Fruit fly (Drosophila melanogaster) whole organism, embryonic: ENCODE data around the gene Rpp30.

Experiments used
- ATbp ChIP-seq: fragments of 200-800 bp; sonication (Bioruptor generic); optimal IDR thresholded peaks from 2 replicates; lab custom pipeline; 2017; ENCODE audit warnings: missing biosample characterization, mild to moderate bottlenecking, missing genetic modification characterization, missing genetic modification reagents
- Atf3 ChIP-seq: fragments of 200-800 bp; sonication (Bioruptor generic); optimal IDR thresholded peaks from 3 replicates; lab custom pipeline; 2016; ENCODE audit warnings: missing biosample characterization, missing genetic modification characterization
- Blimp-1 ChIP-seq: fragments of 200-800 bp; sonication (Bioruptor generic); optimal IDR thresholded peaks from 3 replicates; lab custom pipeline; 2018; ENCODE audit warnings: missing biosample characterization, missing genetic modification characterization, mild to moderate bottlenecking, moderate library complexity, missing genetic modification reagents
- CG13287 ChIP-seq: fragments of 200-800 bp; sonication (Bioruptor generic); IDR thresholded peaks from 2 replicates; pipeline ENCODE4 v1.3.6; 2022; ENCODE audit warnings: missing biosample characterization, missing genetic modification characterization; ENCODE audit not compliant: partially characterized antibody
- CG14965 ChIP-seq: fragments of 200-800 bp; sonication (Bioruptor generic); optimal IDR thresholded peaks from 2 replicates; lab custom pipeline; 2016; ENCODE audit warnings: missing biosample characterization, missing genetic modification characterization, borderline replicate concordance
- CG15073 ChIP-seq: fragments of 200-800 bp; sonication (Bioruptor generic); optimal IDR thresholded peaks from 2 replicates; lab custom pipeline; 2016; ENCODE audit warnings: missing biosample characterization, missing genetic modification characterization
- CG16813 ChIP-seq: fragments of 200-800 bp; sonication (Bioruptor generic); IDR thresholded peaks from 3 replicates; pipeline ENCODE4 v1.3.6; 2022; ENCODE audit warnings: missing biosample characterization, missing genetic modification characterization; ENCODE audit not compliant: partially characterized antibody
- CG17361 ChIP-seq: fragments of 200-800 bp; sonication (Bioruptor generic); IDR thresholded peaks from 3 replicates; pipeline ENCODE4 v1.3.6; 2022; ENCODE audit warnings: missing biosample characterization, missing genetic modification characterization
- CG17912 ChIP-seq: fragments of 200-800 bp; sonication (Bioruptor generic); optimal IDR thresholded peaks from 2 replicates; lab custom pipeline; 2018; ENCODE audit warnings: missing biosample characterization, mild to moderate bottlenecking, missing genetic modification characterization
- CG2129 ChIP-seq: fragments of 200-800 bp; sonication (Bioruptor generic); IDR thresholded peaks from 2 replicates; pipeline ENCODE4 v1.3.6; 2022; ENCODE audit warnings: missing biosample characterization, missing genetic modification characterization; ENCODE audit not compliant: partially characterized antibody
- CG31224 ChIP-seq: fragments of 200-800 bp; sonication (Bioruptor generic); IDR thresholded peaks from 2 replicates; pipeline ENCODE4 v1.3.6; 2022; ENCODE audit warnings: missing biosample characterization, missing genetic modification characterization
- CG3163 ChIP-seq: fragments of 200-800 bp; sonication (Bioruptor generic); optimal IDR thresholded peaks from 3 replicates; lab custom pipeline; 2016; ENCODE audit warnings: missing biosample characterization, missing genetic modification characterization
- CG42726 ChIP-seq: fragments of 200-800 bp; sonication (Bioruptor generic); IDR thresholded peaks from 2 replicates; pipeline ENCODE4 v1.3.6; 2022; ENCODE audit warnings: missing biosample characterization, missing genetic modification characterization; ENCODE audit not compliant: partially characterized antibody
- CG4707 ChIP-seq: fragments of 200-800 bp; sonication (Bioruptor generic); optimal IDR thresholded peaks from 2 replicates; lab custom pipeline; 2018; ENCODE audit warnings: missing biosample characterization, mild to moderate bottlenecking, missing genetic modification characterization, moderate library complexity
- CG5953 ChIP-seq: fragments of 200-800 bp; sonication (Bioruptor generic); IDR thresholded peaks from 2 replicates; pipeline ENCODE4 v1.3.6; 2022; ENCODE audit warnings: missing biosample characterization, missing genetic modification characterization
- CG6791 ChIP-seq: fragments of 200-800 bp; sonication (Bioruptor generic); IDR thresholded peaks from 3 replicates; pipeline ENCODE4 v1.3.6; 2022; ENCODE audit warnings: missing biosample characterization, missing genetic modification characterization; ENCODE audit not compliant: partially characterized antibody
- Chrac-16 ChIP-seq: fragments of 200-800 bp; sonication (Bioruptor generic); optimal IDR thresholded peaks from 3 replicates; lab custom pipeline; 2016; ENCODE audit warnings: missing biosample characterization, missing genetic modification characterization
- CkIIα-i1 ChIP-seq: fragments of 200-800 bp; sonication (Bioruptor generic); IDR thresholded peaks from 2 replicates; pipeline ENCODE4 v1.3.6; 2022; ENCODE audit warnings: missing biosample characterization, missing genetic modification characterization
- CrebB ChIP-seq: fragments of 200-800 bp; sonication (Bioruptor generic); optimal IDR thresholded peaks from 3 replicates; lab custom pipeline; 2018; ENCODE audit warnings: missing biosample characterization, mild to moderate bottlenecking, missing genetic modification characterization
- Dad ChIP-seq: fragments of 200-800 bp; sonication (Bioruptor generic); optimal IDR thresholded peaks from 3 replicates; lab custom pipeline; 2016; ENCODE audit warnings: missing biosample characterization, missing genetic modification characterization
- Lpt ChIP-seq: fragments of >200 bp; optimal IDR thresholded peaks from 2 replicates; lab custom pipeline; 2018; ENCODE audit warnings: missing biosample characterization, missing genetic modification characterization
- Opbp ChIP-seq: fragments of 200-800 bp; sonication (Bioruptor generic); IDR thresholded peaks from 3 replicates; pipeline ENCODE4 v1.3.6; 2022; ENCODE audit warnings: missing biosample characterization, missing genetic modification characterization; ENCODE audit not compliant: partially characterized antibody
- Pdp1 ChIP-seq, 2 experiments: fragments of 200-800 bp; sonication (Bioruptor generic); optimal IDR thresholded peaks; 3 replicates each; lab custom pipeline; 2016; ENCODE audit warnings: missing biosample characterization in 2 of 2, missing genetic modification characterization in 2 of 2, mild to moderate bottlenecking in 1 of 2, moderate library complexity in 1 of 2
- Side ChIP-seq: fragments of 200-800 bp; sonication (Bioruptor generic); optimal IDR thresholded peaks from 2 replicates; lab custom pipeline; 2016; ENCODE audit warnings: missing biosample characterization, missing genetic modification characterization
- Sox102F ChIP-seq: fragments of 200-800 bp; sonication (Bioruptor generic); optimal IDR thresholded peaks from 2 replicates; lab custom pipeline; 2018; ENCODE audit warnings: missing biosample characterization, mild to moderate bottlenecking, missing genetic modification characterization, moderate library complexity
- ac ChIP-seq: fragments of 200-800 bp; sonication (Bioruptor generic); optimal IDR thresholded peaks from 3 replicates; lab custom pipeline; 2017; ENCODE audit warnings: missing biosample characterization, mild to moderate bottlenecking, missing genetic modification characterization
- ase ChIP-seq: fragments of 200-800 bp; sonication (Bioruptor generic); IDR thresholded peaks from 3 replicates; pipeline ENCODE4 v1.3.6; 2022; ENCODE audit warnings: missing biosample characterization, missing genetic modification characterization
- cato ChIP-seq: fragments of 200-800 bp; sonication (Bioruptor generic); optimal IDR thresholded peaks from 2 replicates; lab custom pipeline; 2016; ENCODE audit warnings: missing biosample characterization, missing genetic modification characterization, borderline replicate concordance
- chm ChIP-seq: fragments of 200-800 bp; sonication (Bioruptor generic); IDR thresholded peaks from 2 replicates; pipeline ENCODE4 v1.3.6; 2022; ENCODE audit warnings: missing biosample characterization, missing genetic modification characterization
- ci ChIP-seq: fragments of 200-800 bp; sonication (Bioruptor generic); IDR thresholded peaks from 3 replicates; pipeline ENCODE4 v1.3.6; 2022; ENCODE audit warnings: missing biosample characterization, missing genetic modification characterization
- dati ChIP-seq: fragments of 200-800 bp; sonication (Bioruptor generic); IDR thresholded peaks from 2 replicates; pipeline ENCODE4 v1.3.6; 2022; ENCODE audit warnings: missing biosample characterization, missing genetic modification characterization
- eve ChIP-seq, 2 experiments: fragments of >200 bp; optimal IDR thresholded peaks; 2 replicates each; lab custom pipeline; 2017; ENCODE audit warnings: missing biosample characterization in 2 of 2, missing genetic modification characterization in 2 of 2
- fu2 ChIP-seq: fragments of 200-800 bp; sonication (Bioruptor generic); optimal IDR thresholded peaks from 2 replicates; lab custom pipeline; 2016; ENCODE audit warnings: missing biosample characterization, missing genetic modification characterization
- gem ChIP-seq: fragments of 200-800 bp; sonication (Bioruptor generic); optimal IDR thresholded peaks from 2 replicates; lab custom pipeline; 2019; ENCODE audit warnings: missing biosample characterization, mild to moderate bottlenecking, missing genetic modification characterization, moderate library complexity
- h ChIP-seq: fragments of >200 bp; optimal IDR thresholded peaks from 2 replicates; lab custom pipeline; 2017
- ham ChIP-seq: fragments of 200-800 bp; sonication (Bioruptor generic); IDR thresholded peaks from 2 replicates; pipeline ENCODE4 v1.3.6; 2022; ENCODE audit warnings: missing biosample characterization, missing genetic modification characterization
- ind ChIP-seq: fragments of 200-800 bp; sonication (Bioruptor generic); optimal IDR thresholded peaks from 3 replicates; lab custom pipeline; 2016; ENCODE audit warnings: missing biosample characterization, missing genetic modification characterization
- jigr1 ChIP-seq: fragments of 200-800 bp; sonication (Bioruptor generic); IDR thresholded peaks from 3 replicates; pipeline ENCODE4 v1.3.6; 2022; ENCODE audit warnings: missing biosample characterization, missing genetic modification characterization
- lab ChIP-seq: fragments of 200-800 bp; sonication (Bioruptor generic); optimal IDR thresholded peaks from 3 replicates; lab custom pipeline; 2017; ENCODE audit warnings: missing biosample characterization, missing genetic modification characterization, mild to moderate bottlenecking, moderate library complexity, missing genetic modification reagents
- lov ChIP-seq, 2 experiments: fragments of 200-800 bp in 1 of 2; fragments of >200 bp in 1 of 2; sonication (Bioruptor generic) in 1 of 2; IDR thresholded peaks in 1 of 2; optimal IDR thresholded peaks in 1 of 2; 2 replicates in 1 of 2; 3 replicates in 1 of 2; pipeline versions ENCODE4 v1.3.6 to Lab custom; 2017 to 2022; ENCODE audit warnings: missing biosample characterization in 1 of 2, missing genetic modification characterization in 1 of 2
- mld ChIP-seq: fragments of 200-800 bp; sonication (Bioruptor generic); IDR thresholded peaks from 3 replicates; pipeline ENCODE4 v1.3.6; 2022; ENCODE audit warnings: missing biosample characterization, missing genetic modification characterization; ENCODE audit not compliant: partially characterized antibody
- phol ChIP-seq: fragments of 200-800 bp; sonication (Bioruptor generic); optimal IDR thresholded peaks from 3 replicates; lab custom pipeline; 2018; ENCODE audit warnings: missing biosample characterization, mild to moderate bottlenecking, missing genetic modification characterization, moderate library complexity
- psq ChIP-seq: fragments of 200-800 bp; sonication (Bioruptor generic); optimal IDR thresholded peaks from 2 replicates; lab custom pipeline; 2017; ENCODE audit warnings: missing biosample characterization, missing genetic modification characterization
- sd ChIP-seq: fragments of 200-800 bp; sonication (Bioruptor generic); optimal IDR thresholded peaks from 3 replicates; lab custom pipeline; 2018; ENCODE audit warnings: missing biosample characterization, mild to moderate bottlenecking, missing genetic modification characterization, moderate library complexity
- tio ChIP-seq: fragments of 200-800 bp; sonication (Bioruptor generic); optimal IDR thresholded peaks from 2 replicates; lab custom pipeline; 2017; ENCODE audit warnings: missing biosample characterization, missing genetic modification characterization, inconsistent platforms
- ttk ChIP-seq: fragments of 200-800 bp; sonication (Bioruptor generic); IDR thresholded peaks from 2 replicates; pipeline ENCODE4 v2.1.2; 2022; ENCODE audit warnings: missing biosample characterization, missing genetic modification characterization
- unc-4 ChIP-seq: fragments of 200-800 bp; sonication (Bioruptor generic); IDR thresholded peaks from 2 replicates; pipeline ENCODE4 v1.3.6; 2022; ENCODE audit warnings: missing biosample characterization, missing genetic modification characterization; ENCODE audit not compliant: partially characterized antibody
- zf30C ChIP-seq: fragments of 200-800 bp; sonication (Bioruptor generic); optimal IDR thresholded peaks from 3 replicates; lab custom pipeline; 2018; ENCODE audit warnings: missing biosample characterization, mild to moderate bottlenecking, missing genetic modification characterization

Rpp30 gene

DNA sequence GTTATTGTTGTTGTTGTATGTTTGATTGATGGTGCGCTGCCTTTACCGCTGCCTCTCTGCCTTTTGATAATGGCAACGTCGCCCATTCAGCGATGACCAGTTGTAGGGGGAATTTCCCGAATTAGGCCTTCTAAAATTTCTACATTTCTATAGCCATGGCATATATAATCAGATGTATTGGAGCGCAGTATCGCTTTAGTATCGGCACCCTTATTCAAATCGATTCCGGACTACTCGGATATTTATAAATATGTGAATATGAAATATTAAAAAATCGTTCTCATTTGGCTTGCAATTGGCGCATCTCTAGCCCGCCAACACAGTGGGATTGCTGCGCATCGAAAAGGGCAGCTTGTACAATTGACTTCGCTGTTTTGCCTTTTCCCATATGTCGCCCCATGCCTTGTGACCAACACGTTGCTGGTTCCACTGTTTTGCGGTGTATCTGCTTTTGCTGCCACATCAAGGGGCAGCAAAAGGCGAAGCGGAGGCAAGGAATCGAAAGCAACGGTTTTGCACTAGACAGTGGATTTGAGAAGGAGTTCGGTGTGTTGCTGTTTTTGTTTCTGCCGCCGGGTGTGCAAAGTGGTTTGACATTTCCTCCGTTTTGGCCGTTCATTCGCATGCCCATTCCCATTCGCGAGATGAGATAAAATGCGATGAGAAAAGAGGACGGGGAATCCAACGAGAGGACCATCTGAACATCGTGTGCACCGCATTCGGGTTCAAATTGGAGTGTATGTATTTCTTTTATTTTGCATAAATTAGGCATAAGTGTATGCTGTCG is 27.4 kb downstream of the Rpp30 start (continued):
- TF ChIP-seq Pdp1 (GFP tag; optimal IDR thresholded peaks at IDR 0.05; lab: Kevin White, UChicago) (peak; percentile 46 to 58), zf30C (GFP tag; lab: Kevin White, UChicago) (no peak), CG15073 (GFP tag; lab: Kevin White, UChicago) (no peak), ind (GFP tag; lab: Kevin White, UChicago) (peak; percentile 69), dati (GFP tag; lab: Robert Waterston, UW) (peak; percentile 47; the same call in 1 of the 2 replicates), fu2 (GFP tag; lab: Kevin White, UChicago) (no peak), Sox102F (GFP tag; lab: Kevin White, UChicago) (no peak), CG4707 (peak; percentile 71), Lpt (GFP tag; lab: Kevin White, UChicago) (no peak), CG13287 (GFP tag; lab: Robert Waterston, UW) (no peak), jigr1 (GFP tag; lab: Robert Waterston, UW) (0 out of 3 replicates have a peak, but pooled peaks have one; percentile 16), psq (GFP tag; lab: Kevin White, UChicago) (no peak), CG42726 (GFP tag; lab: Robert Waterston, UW) (no peak), unc-4 (no peak), CG17912 (GFP tag; lab: Kevin White, UChicago) (no peak), CG5953 (GFP tag; lab: Robert Waterston, UW) (no peak), CrebB (peak; percentile 22), CG17361 (GFP tag; lab: Robert Waterston, UW) (no peak; the same call in none of the 3 replicates), CkIIα-i1 (no peak), Atf3 (GFP tag; lab: Kevin White, UChicago) (no peak), CG14965 (GFP tag; lab: Kevin White, UChicago) (no peak), Side (GFP tag; lab: Kevin White, UChicago) (no peak), CG6791 (GFP tag; lab: Robert Waterston, UW) (no peak), ase (peak; percentile 48; the same call in 1 of the 3 replicates), Opbp (GFP tag; lab: Robert Waterston, UW) (no peak), Blimp-1 (GFP tag; lab: Kevin White, UChicago) (no peak), CG31224 (0 out of 2 replicates have a peak, but pooled peaks have one; percentile 14), ATbp (peak; percentile 50), eve (GFP tag; optimal IDR thresholded peaks at IDR 0.05; lab: Kevin White, UChicago) (no peak), mld (GFP tag; lab: Robert Waterston, UW) (no peak), ttk (peak; percentile 54), chm (GFP tag; lab: Robert Waterston, UW) (no peak; the same call in 1 of the 2 replicates), sd (no peak), tio (GFP tag; lab: Kevin White, UChicago) (peak; percentile 38), CG2129 (GFP tag; lab: Robert Waterston, UW) (no peak), CG3163 (no peak), ac (GFP tag; lab: Kevin White, UChicago) (no peak), Chrac-16 (GFP tag; lab: Kevin White, UChicago) (peak; percentile 67), lab (peak; percentile 84), h (lab: Kevin White, UChicago) (no peak), ci (GFP tag; lab: Robert Waterston, UW) (peak; percentile 59; the same call in 2 of the 3 replicates), cato (GFP tag; lab: Kevin White, UChicago) (no peak), Dad (GFP tag; lab: Kevin White, UChicago) (peak; percentile 33), lov (optimal IDR thresholded peaks at IDR 0.05; lab: Kevin White, UChicago) (no peak), lov (GFP tag; IDR thresholded peaks at IDR 0.05; lab: Robert Waterston, UW) (no peak), phol (tag; lab: Kevin White, UChicago) (no peak), ham (GFP tag; lab: Robert Waterston, UW) (no peak), CG16813 (GFP tag; lab: Robert Waterston, UW) (no peak), gem (tag; lab: Kevin White, UChicago) (peak; percentile 73)
